Worm (Caenorhabditis elegans): ENCODE data around the gene F40F8.11.

F40F8.11 gene

ce11 chrII:11097154-11097887 is 35.1 kb downstream of the F40F8.11 start, which contains the start of the genes rpl-36.A and nuo-1 (continued):
- TF ChIP-seq egl-27 (tag; optimal IDR thresholded peaks at IDR 0.05), result no peak
- no peak for TF ChIP-seq nhr-12 (tag; optimal IDR thresholded peaks at IDR 0.05)
- TF ChIP-seq mml-1 (tag; optimal IDR thresholded peaks at IDR 0.05), result no peak
- TF ChIP-seq nhr-11 (tag; optimal IDR thresholded peaks at IDR 0.05), result no peak
- TF ChIP-seq nhr-77 (tag; optimal IDR thresholded peaks at IDR 0.05), result no peak
- TF ChIP-seq unc-39 (tag; optimal IDR thresholded peaks at IDR 0.05), result no peak

DNA sequence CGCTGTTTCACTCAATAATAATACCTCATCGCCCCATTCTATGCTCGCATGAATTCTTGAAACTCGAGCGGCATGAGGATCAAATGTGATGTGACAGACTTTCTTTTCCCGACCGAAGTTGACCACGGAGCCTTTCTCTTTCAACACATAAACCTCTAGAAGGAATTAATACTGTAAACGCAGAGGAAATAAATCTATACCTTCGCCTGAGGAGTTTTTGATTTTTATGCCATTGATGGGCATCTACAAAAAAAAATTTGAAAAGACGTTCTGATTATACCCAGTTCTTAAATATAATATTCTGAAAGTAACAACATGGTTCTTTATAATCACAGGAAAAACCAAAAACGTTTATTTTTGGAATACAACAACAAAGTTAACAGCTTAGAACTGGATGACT is 36.2 kb downstream of the F40F8.11 start, which contains the start of gene nbs-1:
TSS of gene nbs-1 (minus strand) at position 246 of the 400 bp plus-strand sequence.
- TF ChIP-seq ztf-11 (tag; optimal IDR thresholded peaks at IDR 0.05), result no peak
- no peak for TF ChIP-seq nhr-43 (tag; optimal IDR thresholded peaks at IDR 0.05; ENCODE audit: poor library complexity, severe bottlenecking)
- no peak for TF ChIP-seq skn-1 (tag; optimal IDR thresholded peaks at IDR 0.05)
- no peak for TF ChIP-seq snpc-4 (tag; optimal IDR thresholded peaks at IDR 0.05)
- TF ChIP-seq daf-12 (tag; optimal IDR thresholded peaks at IDR 0.05), result no peak
- TF ChIP-seq tbx-2 (tag; optimal IDR thresholded peaks at IDR 0.05), result no peak

- TF ChIP-seq elt-1 (tag; optimal IDR thresholded peaks at IDR 0.05) (no peak), ceh-82 (tag; optimal IDR thresholded peaks at IDR 0.05) (no peak), lsy-12 (tag; optimal IDR thresholded peaks at IDR 0.05) (no peak), nhr-11 (tag; optimal IDR thresholded peaks at IDR 0.05) (no peak), daf-12 (tag; optimal IDR thresholded peaks at IDR 0.05) (no peak), nhr-25 (tag; optimal IDR thresholded peaks at IDR 0.05) (no peak), ceh-16 (tag; optimal IDR thresholded peaks at IDR 0.05) (no peak), hmg-11 (tag; optimal IDR thresholded peaks at IDR 0.05) (no peak), elt-3 (tag; optimal IDR thresholded peaks at IDR 0.05) (no peak), lin-15B (tag; optimal IDR thresholded peaks at IDR 0.05) (no peak), sea-2 (GFP tag; optimal IDR thresholded peaks at IDR 0.05) (no peak), aly-2 (tag; optimal IDR thresholded peaks at IDR 0.05) (no peak), nhr-43 (tag; optimal IDR thresholded peaks at IDR 0.05; ENCODE audit: poor library complexity, severe bottlenecking) (no peak), jun-1 (tag; optimal IDR thresholded peaks at IDR 0.05) (no peak), ceh-28 (tag; optimal IDR thresholded peaks at IDR 0.05) (no peak), ceh-9 (tag; optimal IDR thresholded peaks at IDR 0.05) (no peak), mml-1 (tag; optimal IDR thresholded peaks at IDR 0.05) (no peak)
Observed at ce11 chrII:11094431-11094830, 38.0 kb downstream of the F40F8.11 start.

- TF ChIP-seq ama-1 (optimal IDR thresholded peaks at IDR 0.05) (no peak), nhr-25 (tag; optimal IDR thresholded peaks at IDR 0.05) (no peak), ceh-28 (tag; optimal IDR thresholded peaks at IDR 0.05) (no peak), nhr-76 (tag; optimal IDR thresholded peaks at IDR 0.05) (no peak), nfya-1 (tag; optimal IDR thresholded peaks at IDR 0.05; ENCODE audit: insufficient read depth) (no peak), fkh-10 (GFP tag; optimal IDR thresholded peaks at IDR 0.05) (no peak), nhr-23 (tag; optimal IDR thresholded peaks at IDR 0.05) (no peak), pqm-1 (tag; optimal IDR thresholded peaks at IDR 0.05) (no peak), egl-5 (tag; optimal IDR thresholded peaks at IDR 0.05) (no peak), nhr-77 (tag; optimal IDR thresholded peaks at IDR 0.05) (no peak), mdl-1 (tag; optimal IDR thresholded peaks at IDR 0.05) (no peak), jun-1 (tag; optimal IDR thresholded peaks at IDR 0.05) (no peak), nhr-28 (tag; optimal IDR thresholded peaks at IDR 0.05) (no peak), tbx-2 (tag; optimal IDR thresholded peaks at IDR 0.05) (no peak)
Observed at ce11 chrII:11092413-11092812, 40.0 kb downstream of the F40F8.11 start, which contains the start of gene rpl-42. rpl-42 (plus strand) TSS chrII:11092713.

DNA sequence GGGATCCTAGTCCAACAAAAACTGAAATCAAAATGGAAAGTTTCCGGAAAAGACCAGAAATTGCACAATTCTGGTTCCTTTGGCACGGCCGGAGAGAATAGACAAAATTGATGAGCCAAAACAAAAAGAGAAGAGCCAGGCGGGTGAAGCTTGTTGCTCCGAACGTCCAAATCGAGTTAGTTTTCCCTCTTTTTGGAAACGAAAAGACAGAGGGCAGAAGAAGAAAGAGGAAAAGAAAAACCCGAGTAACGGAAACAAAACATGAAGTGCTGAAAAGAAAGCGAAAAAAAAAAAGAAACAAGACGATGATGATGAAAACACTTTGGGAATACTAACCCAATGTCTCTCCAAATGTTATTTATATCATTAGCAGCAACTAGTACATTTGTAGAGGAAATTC is 40.8 kb downstream of the F40F8.11 start:
- TF ChIP-seq fkh-10 (GFP tag; optimal IDR thresholded peaks at IDR 0.05), result peak; percentile 22
- peak; percentile 16 for TF ChIP-seq nfya-1 (tag; optimal IDR thresholded peaks at IDR 0.05; ENCODE audit: insufficient read depth)
- TF ChIP-seq fos-1 (tag; optimal IDR thresholded peaks at IDR 0.05), result no peak
